Fruit fly (Drosophila melanogaster): Measurements from ENCODE around the gene Hou.

Gene Hou

dm6 chrX:18669811-18670477, 19.7 kb upstream of the Hou start:
- peak; percentile 40 for TF ChIP-seq Eip78C (GFP tag)
- no peak for TF ChIP-seq Ets96B (tag; optimal IDR thresholded peaks at IDR 0.05)
- TF ChIP-seq CG6854 (GFP tag; optimal IDR thresholded peaks at IDR 0.05): no peak
- no peak for TF ChIP-seq Eip75B (GFP tag; optimal IDR thresholded peaks at IDR 0.05)
- TF ChIP-seq net (GFP tag; optimal IDR thresholded peaks at IDR 0.05): no peak
- no peak for TF ChIP-seq spab (GFP tag; optimal IDR thresholded peaks at IDR 0.05)
- TF ChIP-seq svp (GFP tag): peak; percentile 30
- no peak for TF ChIP-seq fd85E (GFP tag; optimal IDR thresholded peaks at IDR 0.05)
- TF ChIP-seq achi (GFP tag; optimal IDR thresholded peaks at IDR 0.05): no peak
- no peak for TF ChIP-seq CG10631 (GFP tag; optimal IDR thresholded peaks at IDR 0.05)
- TF ChIP-seq pdm3 (GFP tag; optimal IDR thresholded peaks at IDR 0.05): no peak
- no peak for TF ChIP-seq fd59A (GFP tag; optimal IDR thresholded peaks at IDR 0.05)
- TF ChIP-seq CG8319 (GFP tag; optimal IDR thresholded peaks at IDR 0.05): no peak
- TF ChIP-seq CG32006 (GFP tag; optimal IDR thresholded peaks at IDR 0.05): no peak
- no peak for TF ChIP-seq vri (GFP tag; optimal IDR thresholded peaks at IDR 0.05)
- TF ChIP-seq CG3032 (tag; optimal IDR thresholded peaks at IDR 0.05): no peak
- TF ChIP-seq esn (GFP tag; optimal IDR thresholded peaks at IDR 0.05): no peak

dm6 chrX:18668293-18668692, 18.0 kb upstream of the Hou start:
- TF ChIP-seq svp (GFP tag) (peak; percentile 18), Blimp-1 (GFP tag; optimal IDR thresholded peaks at IDR 0.05) (peak; percentile 27), fkh (GFP tag; optimal IDR thresholded peaks at IDR 0.05) (peak; percentile 8), Eip93F (GFP tag; optimal IDR thresholded peaks at IDR 0.05) (no peak), eg (GFP tag; IDR thresholded peaks at IDR 0.05) (no peak)

DNA sequence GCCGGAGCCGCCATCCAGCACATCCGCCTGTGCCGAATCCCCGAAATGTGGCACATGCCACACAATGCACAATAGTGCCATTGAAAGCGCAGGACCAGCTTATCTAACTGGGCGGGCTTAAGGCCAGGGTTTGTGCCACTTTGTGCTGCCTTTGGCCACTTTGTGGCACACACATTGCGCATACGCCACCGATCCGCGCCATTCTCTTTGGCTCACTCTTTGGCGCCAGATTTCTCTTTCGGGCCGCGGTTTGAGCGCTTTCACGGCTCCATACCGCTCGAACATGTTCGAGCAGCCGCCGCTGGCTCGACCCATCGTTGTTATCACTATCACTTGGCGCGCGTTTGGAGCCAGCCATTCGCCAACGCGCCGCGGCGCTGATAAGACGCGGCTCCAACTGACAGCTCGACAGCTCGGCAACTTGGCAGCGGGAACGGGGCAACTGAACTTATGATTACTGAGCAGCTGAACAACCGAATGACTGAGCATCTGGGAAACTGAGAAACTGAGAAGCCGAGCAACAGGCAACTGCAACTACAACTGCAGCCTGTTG, 15.5 kb upstream of the Hou start:
- TF ChIP-seq Eip78C (GFP tag): peak; percentile 24
- peak; percentile 50 for TF ChIP-seq CG6854 (GFP tag; optimal IDR thresholded peaks at IDR 0.05)
- no peak for TF ChIP-seq CG6276 (GFP tag; optimal IDR thresholded peaks at IDR 0.05)
- TF ChIP-seq svp (GFP tag): peak; percentile 56

- TF ChIP-seq CG32006 (GFP tag; optimal IDR thresholded peaks at IDR 0.05) (peak; percentile 76), Lpt (GFP tag; optimal IDR thresholded peaks at IDR 0.05) (no peak), CG8119 (GFP tag; IDR thresholded peaks at IDR 0.05) (no peak), CG15336 (GFP tag; IDR thresholded peaks at IDR 0.05) (peak; percentile 45; the same call in 1 of the 2 replicates), OdsH (GFP tag; optimal IDR thresholded peaks at IDR 0.05) (no peak), esn (GFP tag; optimal IDR thresholded peaks at IDR 0.05) (no peak), CG6276 (GFP tag; optimal IDR thresholded peaks at IDR 0.05) (peak; percentile 26), Blimp-1 (GFP tag; optimal IDR thresholded peaks at IDR 0.05) (no peak), eg (GFP tag; IDR thresholded peaks at IDR 0.05) (0 out of 3 replicates have a peak, but pooled peaks have one; percentile 26)
Observed at dm6 chrX:18663362-18663761, 13.1 kb upstream of the Hou start.

dm6 chrX:18662053-18662452, 11.8 kb upstream of the Hou start, which contains the start of gene CG6696:
CG6696 (minus strand) TSS chrX:18662153.
- no peak for TF ChIP-seq CG15336 (GFP tag; IDR thresholded peaks at IDR 0.05)
- TF ChIP-seq CG4318 (GFP tag; optimal IDR thresholded peaks at IDR 0.05): no peak
- no peak for TF ChIP-seq cyc (GFP tag; optimal IDR thresholded peaks at IDR 0.05)
- TF ChIP-seq CG8632 (GFP tag; optimal IDR thresholded peaks at IDR 0.05): no peak
- no peak for TF ChIP-seq dsx (GFP tag; optimal IDR thresholded peaks at IDR 0.05; ENCODE audit: poor library complexity, severe bottlenecking)
- no peak for TF ChIP-seq CG6792 (GFP tag; optimal IDR thresholded peaks at IDR 0.05)
- no peak for TF ChIP-seq CG34406 (GFP tag; optimal IDR thresholded peaks at IDR 0.05)
- no peak for TF ChIP-seq CG8319 (GFP tag; optimal IDR thresholded peaks at IDR 0.05)
- no peak for TF ChIP-seq Eip93F (GFP tag; optimal IDR thresholded peaks at IDR 0.05)
- TF ChIP-seq CG11762 (GFP tag; optimal IDR thresholded peaks at IDR 0.05; ENCODE audit: insufficient read depth): no peak
- no peak for TF ChIP-seq dac (GFP tag; optimal IDR thresholded peaks at IDR 0.05)

Measured in whole organism, prepupa.